Worm (Caenorhabditis elegans) whole organism, early embryonic: ENCODE results near the gene Y38H6C.20.

Experiments used
- F13C5.2 ChIP-seq: sonication (generic microtip); optimal IDR thresholded peaks from 2 replicates; lab custom pipeline; 2017; ENCODE audit warnings: mild to moderate bottlenecking, missing genetic modification characterization, inconsistent platforms, missing compliant biosample characterization
- aly-1 ChIP-seq: sonication (generic microtip); optimal IDR thresholded peaks from 2 replicates; lab custom pipeline; 2016; ENCODE audit warnings: missing genetic modification characterization, missing compliant biosample characterization
- ets-7 ChIP-seq: sonication (generic microtip); optimal IDR thresholded peaks from 2 replicates; lab custom pipeline; 2016; ENCODE audit warnings: missing genotype, missing genetic modification characterization, missing compliant biosample characterization
- hmbx-1 ChIP-seq: sonication (generic microtip); optimal IDR thresholded peaks from 2 replicates; lab custom pipeline; 2016; ENCODE audit warnings: mild to moderate bottlenecking, missing genetic modification characterization, missing compliant biosample characterization

Gene Y38H6C.20

ce11 chrV:20497537-20497936, 53.5 kb downstream of the Y38H6C.20 start:
- TF ChIP-seq F13C5.2 (tag; lab: Kevin White, UChicago) = no peak
- no peak for TF ChIP-seq aly-1
- no peak for TF ChIP-seq hmbx-1
- TF ChIP-seq ets-7 (tag; lab: Kevin White, UChicago) = no peak
